Fruit fly (Drosophila melanogaster): ENCODE results near the gene dpr14.

DNA sequence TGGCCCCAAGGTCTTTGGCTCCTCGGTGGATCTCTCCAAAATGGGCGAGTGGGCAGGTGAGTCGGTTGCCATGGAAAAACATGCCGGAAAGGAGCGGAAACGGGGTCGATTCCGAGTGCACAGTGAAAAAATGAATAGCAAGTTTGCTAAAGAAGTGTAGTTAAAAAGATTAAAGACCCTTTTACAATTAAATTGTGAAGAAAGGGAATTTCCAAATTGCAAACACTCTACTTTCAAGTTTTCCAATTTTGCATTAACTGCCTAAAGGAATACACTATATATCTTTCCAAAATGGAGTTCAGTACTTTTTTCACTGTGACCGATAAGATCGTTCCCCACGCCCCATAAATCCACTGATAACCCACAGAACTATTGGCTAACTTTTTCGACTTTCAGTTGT lies 1.4 kb upstream of the dpr14 start:
- TF ChIP-seq CG8478 (optimal IDR thresholded peaks at IDR 0.05) (no peak), CTCF (optimal IDR thresholded peaks at IDR 0.05) (no peak)
